Fruit fly (Drosophila melanogaster): Measurements from ENCODE around the gene CG7950.

Gene CG7950

DNA sequence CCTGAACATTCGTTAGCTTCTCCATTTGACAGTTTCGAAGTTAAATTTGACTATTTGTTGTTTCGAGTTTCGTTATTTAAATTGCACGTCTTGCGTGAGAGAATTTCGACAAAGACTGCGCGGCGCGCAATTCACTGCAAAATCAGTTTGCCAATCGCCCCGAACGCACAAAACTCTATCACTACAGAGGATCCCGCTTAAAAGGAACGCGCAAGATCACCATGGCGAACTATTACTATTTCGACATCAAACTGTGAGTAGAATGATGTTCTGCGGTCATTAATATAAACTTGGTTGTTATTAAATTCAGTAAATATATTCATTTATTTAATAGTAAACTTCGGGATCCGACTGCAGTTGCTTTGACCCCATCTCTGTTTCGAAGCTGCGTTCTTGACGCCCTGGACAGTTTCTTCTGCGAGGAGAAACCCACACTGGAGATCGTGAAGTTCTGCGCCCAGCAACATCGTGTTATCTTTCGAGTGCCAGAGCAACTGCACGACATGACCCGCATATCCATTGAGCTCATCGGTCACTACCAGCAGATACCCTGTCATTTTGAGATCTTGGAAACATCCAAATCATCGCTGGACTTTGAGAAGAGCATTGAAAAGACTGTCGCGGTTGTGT, 629 bp upstream of the CG7950 start, which contains the start of the genes Rpp14b and spn-A (continued):
- TF ChIP-seq bbx (GFP tag; IDR thresholded peaks at IDR 0.05; ENCODE audit: partially characterized antibody) (no peak), CG14860 (GFP tag; IDR thresholded peaks at IDR 0.05; ENCODE audit: partially characterized antibody) (no peak), Antp (GFP tag; optimal IDR thresholded peaks at IDR 0.05) (no peak), CG9932 (GFP tag; IDR thresholded peaks at IDR 0.05) (peak; percentile 71), yki (optimal IDR thresholded peaks at IDR 0.05) (peak; percentile 47), CG4404 (GFP tag; IDR thresholded peaks at IDR 0.05) (peak; percentile 44; the same call in 1 of the 2 replicates), Nf-YC (tag; optimal IDR thresholded peaks at IDR 0.05) (no peak), D19A (tag; optimal IDR thresholded peaks at IDR 0.05) (no peak), inv (GFP tag; IDR thresholded peaks at IDR 0.05; ENCODE audit: partially characterized antibody) (no peak), Hr78 (GFP tag; optimal IDR thresholded peaks at IDR 0.05) (no peak), ind (GFP tag; optimal IDR thresholded peaks at IDR 0.05) (peak; percentile 11), odd (GFP tag; optimal IDR thresholded peaks at IDR 0.05) (no peak), CG30431 (GFP tag; optimal IDR thresholded peaks at IDR 0.05) (no peak), CG1647 (GFP tag; optimal IDR thresholded peaks at IDR 0.05) (no peak), tll (GFP tag; optimal IDR thresholded peaks at IDR 0.05) (peak in 1 of 2 experiments; percentile 9), CG8089 (GFP tag; optimal IDR thresholded peaks at IDR 0.05) (no peak), CG13424 (tag; optimal IDR thresholded peaks at IDR 0.05) (peak; percentile 35), CG32767 (GFP tag; IDR thresholded peaks at IDR 0.05) (no peak), CG6654 (GFP tag; optimal IDR thresholded peaks at IDR 0.05) (no peak), CG18599 (GFP tag; optimal IDR thresholded peaks at IDR 0.05) (peak; percentile 6), dati (GFP tag; IDR thresholded peaks at IDR 0.05) (no peak), pum (GFP tag; optimal IDR thresholded peaks at IDR 0.05) (no peak), CG7928 (GFP tag; optimal IDR thresholded peaks at IDR 0.05) (no peak), Bdp1 (GFP tag; optimal IDR thresholded peaks at IDR 0.05) (no peak), CG12744 (GFP tag; optimal IDR thresholded peaks at IDR 0.05) (no peak), Dip3 (GFP tag; optimal IDR thresholded peaks at IDR 0.05) (no peak), Ada2b (GFP tag; IDR thresholded peaks at IDR 0.05) (no peak), CG11723 (GFP tag; optimal IDR thresholded peaks at IDR 0.05) (no peak), NK7.1 (GFP tag; optimal IDR thresholded peaks at IDR 0.05) (no peak), CG6854 (GFP tag; optimal IDR thresholded peaks at IDR 0.05) (no peak), CG4707 (GFP tag; optimal IDR thresholded peaks at IDR 0.05) (no peak), CG13296 (GFP tag; optimal IDR thresholded peaks at IDR 0.05) (no peak), cg (GFP tag; optimal IDR thresholded peaks at IDR 0.05) (no peak), CG3995 (GFP tag; optimal IDR thresholded peaks at IDR 0.05) (peak; percentile 1), ab (GFP tag; optimal IDR thresholded peaks at IDR 0.05) (no peak), CG14667 (GFP tag; IDR thresholded peaks at IDR 0.05) (no peak), YL-1 (GFP tag; optimal IDR thresholded peaks at IDR 0.05) (peak; percentile 43), CG12155 (GFP tag; optimal IDR thresholded peaks at IDR 0.05) (no peak), mam (GFP tag; optimal IDR thresholded peaks at IDR 0.05) (peak; percentile 17), CG10979 (tag; optimal IDR thresholded peaks at IDR 0.05) (no peak), esg (GFP tag; conservative IDR thresholded peaks at IDR 0.05) (no peak), lilli (GFP tag; optimal IDR thresholded peaks at IDR 0.05) (peak; percentile 37), CG4730 (GFP tag; IDR thresholded peaks at IDR 0.05) (no peak), az2 (GFP tag; optimal IDR thresholded peaks at IDR 0.05) (no peak), grau (tag; optimal IDR thresholded peaks at IDR 0.05) (peak; percentile 97), CG3065 (GFP tag; optimal IDR thresholded peaks at IDR 0.05) (no peak), B-H1 (GFP tag; IDR thresholded peaks at IDR 0.05) (no peak), wor (GFP tag; IDR thresholded peaks at IDR 0.05) (no peak), emc (GFP tag; optimal IDR thresholded peaks at IDR 0.05) (no peak), CG4820 (GFP tag; optimal IDR thresholded peaks at IDR 0.05) (peak; percentile 90), CG18619 (GFP tag; optimal IDR thresholded peaks at IDR 0.05) (no peak)
